Fruit fly (Drosophila melanogaster): ENCODE data around the gene CG4186.

The CG4186 gene

DNA sequence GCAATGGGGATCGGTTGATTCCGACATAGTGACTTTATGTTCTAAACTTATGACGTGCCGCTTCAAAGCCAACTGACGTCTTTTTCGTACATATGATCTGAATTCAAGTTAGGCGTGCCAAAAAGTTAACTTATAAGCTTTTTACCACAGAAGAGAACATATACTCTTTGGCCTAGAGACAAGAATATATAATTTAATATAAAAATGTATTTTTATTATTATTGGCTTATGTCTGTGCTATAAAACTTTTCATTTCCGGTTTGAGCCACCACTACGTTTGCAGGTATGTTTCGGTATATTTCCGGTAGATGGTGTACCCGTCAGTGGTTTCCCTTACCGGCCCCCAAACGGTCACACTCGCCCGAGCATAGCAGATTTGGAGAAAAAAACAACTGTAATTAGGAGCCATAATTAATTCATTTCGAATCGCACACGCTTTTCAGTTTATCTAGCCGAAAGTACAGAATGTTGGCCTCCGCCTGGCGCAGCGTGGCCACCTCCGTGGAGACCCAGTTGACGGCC, 29.0 kb downstream of the CG4186 start, which contains the start of the genes CG3698 and tzn:
CG3698 (minus strand) TSS at position 51 of the 522 bp plus-strand sequence.
tzn (plus strand) TSS at position 321 of the 522 bp plus-strand sequence.
- TF ChIP-seq GATAd (GFP tag; optimal IDR thresholded peaks at IDR 0.05) (no peak), Abd-B (GFP tag; optimal IDR thresholded peaks at IDR 0.05) (no peak), psq (GFP tag; optimal IDR thresholded peaks at IDR 0.05) (peak; percentile 70), jim (GFP tag; optimal IDR thresholded peaks at IDR 0.05) (no peak), Myc (optimal IDR thresholded peaks at IDR 0.05) (peak; percentile 43), CG9705 (GFP tag; optimal IDR thresholded peaks at IDR 0.05) (peak; percentile 95), HLH106 (tag; optimal IDR thresholded peaks at IDR 0.05) (peak; percentile 85), Rel (GFP tag; optimal IDR thresholded peaks at IDR 0.05) (peak; percentile 17), Rel (tag; optimal IDR thresholded peaks at IDR 0.05) (peak; percentile 85), Sp1 (GFP tag; optimal IDR thresholded peaks at IDR 0.05) (peak; percentile 85), sv (GFP tag; optimal IDR thresholded peaks at IDR 0.05) (peak; percentile 78), rgr (GFP tag; optimal IDR thresholded peaks at IDR 0.05) (peak; percentile 94), Hr83 (GFP tag; optimal IDR thresholded peaks at IDR 0.05; ENCODE audit: poor library complexity, severe bottlenecking) (peak; percentile 95), dmrt93B (GFP tag; optimal IDR thresholded peaks at IDR 0.05) (peak; percentile 97), OdsH (GFP tag; optimal IDR thresholded peaks at IDR 0.05) (peak; percentile 83)

dm6 chr3L:20800208-20800607, 30.8 kb downstream of the CG4186 start, which contains the start of gene Spc105R:
TSS of gene Spc105R (plus strand) at chr3L:20800410.
- TF ChIP-seq psq (GFP tag; optimal IDR thresholded peaks at IDR 0.05): no peak
- TF ChIP-seq sv (GFP tag; optimal IDR thresholded peaks at IDR 0.05): no peak
- no peak for TF ChIP-seq Hnf4 (GFP tag; optimal IDR thresholded peaks at IDR 0.05)
- no peak for TF ChIP-seq GATAd (GFP tag; optimal IDR thresholded peaks at IDR 0.05)
- no peak for TF ChIP-seq Hr83 (GFP tag; optimal IDR thresholded peaks at IDR 0.05; ENCODE audit: poor library complexity, severe bottlenecking)

DNA sequence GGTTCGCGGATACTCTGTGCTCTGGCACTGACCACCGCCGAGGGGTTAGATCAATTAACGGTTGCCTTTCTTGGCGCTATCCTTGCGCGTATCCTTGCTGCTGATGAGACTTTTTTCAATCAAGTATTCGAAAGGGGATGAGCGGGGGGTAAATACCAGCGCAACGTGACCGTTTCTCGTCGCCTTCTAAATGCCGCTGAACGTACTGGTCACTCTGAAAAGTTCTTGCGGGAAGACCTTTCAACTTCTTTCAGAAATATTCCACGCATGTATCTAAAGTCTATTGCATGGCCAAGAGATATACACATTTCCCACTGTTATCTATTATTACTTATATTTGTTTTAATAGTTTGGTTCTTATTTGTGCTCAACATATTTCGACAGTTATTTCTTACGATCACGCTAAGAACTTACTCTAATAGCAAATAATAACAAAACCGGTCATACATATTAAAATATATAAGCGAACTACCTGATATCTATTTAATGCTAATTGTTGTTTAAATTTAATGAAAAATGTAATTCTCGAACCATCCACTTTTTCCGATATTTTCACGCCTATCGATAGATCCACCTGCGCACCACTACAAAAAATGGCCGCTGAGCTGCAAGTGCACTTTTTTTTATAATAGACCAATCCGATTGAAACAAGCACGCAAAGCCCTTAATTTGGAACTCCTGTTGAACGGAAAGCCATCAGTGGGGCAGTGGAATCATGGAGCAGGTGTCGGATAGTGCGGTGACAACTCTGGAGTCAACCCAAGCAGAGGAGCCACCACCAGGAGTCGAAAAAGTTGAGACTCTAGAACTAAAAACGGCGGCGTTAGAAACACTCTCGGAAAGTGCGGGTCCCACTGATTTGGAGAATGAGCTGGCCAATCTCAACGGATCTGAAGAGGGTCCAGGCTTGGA, 40.0 kb downstream of the CG4186 start, which contains the start of the genes CG3634 and HIPP1:
CG3634 (minus strand) TSS at position 185 of the 912 bp plus-strand sequence.
HIPP1 (plus strand) TSS at position 582 of the 912 bp plus-strand sequence.
- TF ChIP-seq Dfd (GFP tag; optimal IDR thresholded peaks at IDR 0.05) (no peak), GATAd (GFP tag; optimal IDR thresholded peaks at IDR 0.05) (no peak), Myc (optimal IDR thresholded peaks at IDR 0.05) (peak; percentile 34), jim (GFP tag; optimal IDR thresholded peaks at IDR 0.05) (no peak)

DNA sequence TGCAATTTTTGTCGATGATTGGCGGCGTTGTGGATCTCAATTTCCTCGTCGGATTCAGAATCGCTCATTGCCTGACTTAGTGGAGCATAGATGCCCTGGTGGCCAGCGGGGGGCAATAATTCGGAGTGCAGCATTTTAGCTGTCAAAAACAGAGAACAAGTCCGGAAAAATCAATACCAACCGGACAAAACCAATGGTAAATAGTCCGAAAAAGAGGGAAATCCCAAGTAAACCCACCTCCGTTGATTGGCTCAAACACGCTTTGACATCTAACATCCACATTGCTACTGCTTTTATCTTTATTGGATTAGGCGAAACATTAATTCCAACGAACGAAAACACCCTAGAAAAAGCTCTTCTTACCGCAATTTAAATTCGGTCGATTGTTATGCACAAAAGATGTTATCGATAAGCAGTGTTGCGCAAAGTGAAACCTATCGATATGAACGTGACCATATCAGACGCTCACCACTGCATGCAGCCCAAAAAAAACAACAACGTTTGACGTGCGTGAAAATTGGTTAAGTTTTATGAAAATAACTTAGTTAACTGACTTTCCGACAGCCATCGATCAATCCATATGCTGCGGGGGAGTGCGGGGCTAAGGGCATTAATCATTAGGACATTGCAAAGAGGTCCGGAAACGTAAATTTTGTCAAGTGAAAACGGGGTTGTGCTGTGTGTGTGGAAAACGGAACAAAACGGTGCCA, 46.4 kb downstream of the CG4186 start, which contains the start of the genes CG3618 and Pka-R1:
CG3618 (minus strand) TSS at position 410 of the 710 bp plus-strand sequence.
Pka-R1 (plus strand) TSS at position 453 of the 710 bp plus-strand sequence.
- TF ChIP-seq pan (optimal IDR thresholded peaks at IDR 0.05) (no peak), Mio (GFP tag; optimal IDR thresholded peaks at IDR 0.05) (no peak), Dfd (GFP tag; optimal IDR thresholded peaks at IDR 0.05) (no peak), psq (GFP tag; optimal IDR thresholded peaks at IDR 0.05) (peak; percentile 29), Hr83 (GFP tag; optimal IDR thresholded peaks at IDR 0.05; ENCODE audit: poor library complexity, severe bottlenecking) (peak; percentile 14), Abd-B (GFP tag; optimal IDR thresholded peaks at IDR 0.05) (no peak), Sp1 (GFP tag; optimal IDR thresholded peaks at IDR 0.05) (no peak), rgr (GFP tag; optimal IDR thresholded peaks at IDR 0.05) (peak; percentile 51)

DNA sequence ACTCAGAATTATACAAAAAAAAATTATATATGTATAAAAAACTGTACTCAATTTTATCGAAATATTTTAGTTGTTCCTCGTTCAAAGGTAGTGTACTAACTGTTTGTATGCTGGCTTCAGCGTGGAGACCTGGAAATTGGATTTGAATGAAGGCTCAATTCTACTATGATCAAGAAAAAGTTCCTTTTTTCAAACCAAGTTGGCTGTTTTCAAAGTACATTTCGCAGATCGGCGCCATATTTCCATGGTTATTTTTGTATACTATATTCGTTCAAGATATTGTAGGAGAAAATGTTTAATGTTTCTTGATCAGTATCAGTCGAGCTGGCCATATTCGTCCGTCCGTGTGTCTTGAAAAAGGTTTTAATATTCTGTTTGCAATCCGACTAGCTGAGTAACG, 48.5 kb downstream of the CG4186 start, which contains the start of gene Mst77F:
Mst77F (minus strand) TSS at position 101 of the 400 bp plus-strand sequence.
- TF ChIP-seq CG32264 (GFP tag; optimal IDR thresholded peaks at IDR 0.05): no peak
- no peak for TF ChIP-seq Hr83 (GFP tag; optimal IDR thresholded peaks at IDR 0.05; ENCODE audit: poor library complexity, severe bottlenecking)
- TF ChIP-seq tai (GFP tag; optimal IDR thresholded peaks at IDR 0.05): no peak
- TF ChIP-seq rgr (GFP tag; optimal IDR thresholded peaks at IDR 0.05): no peak
- no peak for TF ChIP-seq Dfd (GFP tag; optimal IDR thresholded peaks at IDR 0.05)
- TF ChIP-seq usp (GFP tag; optimal IDR thresholded peaks at IDR 0.05): no peak

All from whole organism, wandering third instar larva.